Fruit fly (Drosophila melanogaster) whole organism, larva: ENCODE measurements around the gene CG7888.

Source experiments
- noc ChIP-seq: fragments of 200-800 bp; sonication (Bioruptor generic); optimal IDR thresholded peaks from 3 replicates; lab custom pipeline; 2019; ENCODE audit warnings: missing biosample characterization, mild to moderate bottlenecking, missing genetic modification characterization, moderate library complexity

Gene CG7888

DNA sequence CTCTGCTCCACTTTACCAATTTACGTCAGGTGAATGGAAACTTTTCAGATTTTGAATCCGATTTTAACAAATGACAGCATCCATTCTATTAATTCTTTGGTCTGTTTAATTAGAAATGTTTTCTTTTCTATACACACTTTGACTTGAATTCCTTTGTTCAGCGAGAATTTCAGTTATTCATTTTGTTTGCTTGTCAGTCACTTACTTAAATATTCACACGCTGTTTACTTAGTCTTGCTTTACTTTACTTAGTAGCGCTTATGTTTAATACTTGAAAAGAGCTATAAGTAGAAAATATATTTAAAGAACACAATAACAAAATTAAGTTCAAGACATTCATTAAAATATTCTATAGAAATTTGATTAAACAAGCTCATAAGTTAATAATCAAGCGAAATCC lies 53.6 kb downstream of the CG7888 start, which contains the start of gene CG32073:
TSS of gene CG32073 (minus strand) at position 151 of the 400 bp plus-strand sequence.
- no peak for TF ChIP-seq noc (tag; lab: Kevin White, UChicago)

DNA sequence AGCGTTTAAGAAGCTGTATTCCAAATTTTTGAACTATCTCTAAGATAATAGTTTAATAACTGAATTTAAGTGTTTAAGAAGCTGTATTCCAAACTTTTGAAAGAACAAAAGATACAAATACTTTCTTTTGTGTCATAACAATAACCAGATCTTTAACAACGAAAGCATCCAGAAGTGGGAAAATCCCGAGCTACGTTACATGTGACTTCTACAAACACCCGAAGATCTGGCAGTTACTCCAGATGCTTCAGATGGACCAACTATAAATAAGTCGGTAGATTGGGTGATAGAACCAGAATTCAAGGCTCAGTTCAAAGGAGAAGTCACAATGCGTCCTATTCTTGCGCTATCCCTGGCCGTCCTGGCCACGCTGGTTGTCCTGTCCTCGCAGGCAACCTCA lies 54.1 kb downstream of the CG7888 start, which contains the start of gene CG12522:
TSS of gene CG12522 (plus strand) at position 301 of the 400 bp plus-strand sequence.
- TF ChIP-seq noc (tag; lab: Kevin White, UChicago): no peak
